Worm (Caenorhabditis elegans) whole organism, mixed stage, embryonic: ENCODE data around the gene lips-9.

Experiments
- M03D4.4 ChIP-seq: sonication (generic microtip); optimal IDR thresholded peaks from 2 replicates; lab custom pipeline; 2017; ENCODE audit warnings: mild to moderate bottlenecking, missing genetic modification characterization, missing compliant biosample characterization
- bed-3 ChIP-seq: fragments of 200-800 bp; sonication (Bioruptor generic); optimal IDR thresholded peaks from 3 replicates; lab custom pipeline; 2018; ENCODE audit warnings: mild to moderate bottlenecking, missing genetic modification characterization, moderate library complexity, missing compliant biosample characterization
- ceh-39 ChIP-seq: fragments of 150-350 bp; optimal IDR thresholded peaks from 2 replicates; lab custom pipeline; 2014; ENCODE audit warnings: missing biosample characterization, missing genetic modification characterization
- ceh-43 ChIP-seq: fragments of 200-800 bp; sonication (Bioruptor generic); optimal IDR thresholded peaks from 2 replicates; lab custom pipeline; 2018; ENCODE audit warnings: mild to moderate bottlenecking, missing genetic modification characterization, moderate library complexity, missing compliant biosample characterization
- ceh-83 ChIP-seq: fragments of 200-800 bp; sonication (Bioruptor generic); optimal IDR thresholded peaks from 2 replicates; lab custom pipeline; 2018; ENCODE audit warnings: mild to moderate bottlenecking, missing genetic modification characterization, missing compliant biosample characterization
- ces-1 ChIP-seq: fragments of 150-350 bp; optimal IDR thresholded peaks from 2 replicates; lab custom pipeline; 2014; ENCODE audit warnings: missing biosample characterization, missing genetic modification reagents, missing genetic modification characterization
- cnd-1 ChIP-seq: fragments of 200-800 bp; sonication (Bioruptor generic); optimal IDR thresholded peaks from 2 replicates; lab custom pipeline; 2018; ENCODE audit warnings: mild to moderate bottlenecking, missing genetic modification characterization, missing compliant biosample characterization
- drap-1 ChIP-seq: fragments of 200-800 bp; sonication (Bioruptor generic); optimal IDR thresholded peaks from 3 replicates; lab custom pipeline; 2018; ENCODE audit warnings: mild to moderate bottlenecking, missing genetic modification characterization, missing compliant biosample characterization
- elt-1 ChIP-seq: sonication (generic microtip); optimal IDR thresholded peaks from 2 replicates; lab custom pipeline; 2017; ENCODE audit warnings: missing genetic modification characterization, mild to moderate bottlenecking, missing compliant biosample characterization, antibody characterized with exemption, moderate library complexity, borderline replicate concordance; ENCODE audit not compliant: insufficient read depth
- elt-3 ChIP-seq: fragments of 150-350 bp; optimal IDR thresholded peaks from 2 replicates; lab custom pipeline; 2014; ENCODE audit warnings: missing biosample characterization, missing genetic modification characterization
- flh-1 ChIP-seq: fragments of 200-800 bp; sonication (Bioruptor generic); optimal IDR thresholded peaks from 2 replicates; lab custom pipeline; 2018; ENCODE audit warnings: mild to moderate bottlenecking, missing genetic modification characterization, moderate library complexity, missing compliant biosample characterization
- ham-2 ChIP-seq: fragments of 200-800 bp; sonication (Bioruptor generic); optimal IDR thresholded peaks from 2 replicates; lab custom pipeline; 2018; ENCODE audit warnings: mild to moderate bottlenecking, missing genetic modification characterization, missing compliant biosample characterization
- hlh-1 ChIP-seq: fragments of 150-350 bp; optimal IDR thresholded peaks from 2 replicates; lab custom pipeline; 2014; ENCODE audit warnings: missing biosample characterization, missing genetic modification reagents, missing genetic modification characterization
- lin-13 ChIP-seq: fragments of 150-350 bp; optimal IDR thresholded peaks from 2 replicates; lab custom pipeline; 2014; ENCODE audit warnings: missing biosample characterization, missing genetic modification characterization
- lin-32 ChIP-seq: fragments of 200-800 bp; sonication (Bioruptor generic); optimal IDR thresholded peaks from 2 replicates; lab custom pipeline; 2018; ENCODE audit warnings: mild to moderate bottlenecking, missing genetic modification characterization, missing compliant biosample characterization
- mab-5 ChIP-seq: fragments of 150-350 bp; optimal IDR thresholded peaks from 2 replicates; lab custom pipeline; 2014; ENCODE audit warnings: missing biosample characterization, missing genetic modification characterization
- mep-1 ChIP-seq: fragments of 150-350 bp; optimal IDR thresholded peaks from 2 replicates; lab custom pipeline; 2017; ENCODE audit warnings: missing biosample characterization, missing genetic modification reagents, missing genetic modification characterization, inconsistent platforms
- mls-2 ChIP-seq: sonication (generic microtip); optimal IDR thresholded peaks from 2 replicates; lab custom pipeline; 2016; ENCODE audit warnings: mild to moderate bottlenecking, missing genetic modification characterization, moderate library complexity, missing compliant biosample characterization
- nhr-12 ChIP-seq: fragments of 150-350 bp; optimal IDR thresholded peaks from 2 replicates; lab custom pipeline; 2014; ENCODE audit warnings: missing biosample characterization, missing genetic modification characterization
- nhr-2 ChIP-seq: fragments of 150-350 bp; optimal IDR thresholded peaks from 2 replicates; lab custom pipeline; 2014; ENCODE audit warnings: missing biosample characterization, missing genetic modification characterization
- nhr-237 ChIP-seq: fragments of 150-350 bp; optimal IDR thresholded peaks from 2 replicates; lab custom pipeline; 2014; ENCODE audit warnings: missing biosample characterization, missing genetic modification characterization
- nhr-28 ChIP-seq: fragments of 150-350 bp; optimal IDR thresholded peaks from 2 replicates; lab custom pipeline; 2014; ENCODE audit warnings: missing biosample characterization, missing genetic modification characterization
- nhr-76 ChIP-seq: sonication (generic microtip); optimal IDR thresholded peaks from 2 replicates; lab custom pipeline; 2017; ENCODE audit warnings: missing biosample characterization, missing genetic modification characterization
- pha-4 ChIP-seq: fragments of 150-350 bp; optimal IDR thresholded peaks from 2 replicates; lab custom pipeline; 2018; ENCODE audit warnings: missing biosample characterization, missing genetic modification reagents, missing genetic modification characterization
- sem-2 ChIP-seq: fragments of 200-800 bp; sonication (Bioruptor generic); optimal IDR thresholded peaks from 2 replicates; lab custom pipeline; 2018; ENCODE audit warnings: mild to moderate bottlenecking, missing genetic modification characterization, missing compliant biosample characterization
- snpc-4 ChIP-seq: fragments of 150-350 bp; optimal IDR thresholded peaks from 2 replicates; lab custom pipeline; 2014; ENCODE audit warnings: missing biosample characterization, missing genetic modification characterization
- sptf-1 ChIP-seq: sonication (generic microtip); optimal IDR thresholded peaks from 2 replicates; lab custom pipeline; 2017; ENCODE audit warnings: mild to moderate bottlenecking, missing genetic modification characterization, moderate library complexity, missing compliant biosample characterization
- tbx-8 ChIP-seq: fragments of 200-800 bp; sonication (Bioruptor generic); optimal IDR thresholded peaks from 2 replicates; lab custom pipeline; 2018; ENCODE audit warnings: mild to moderate bottlenecking, missing genetic modification characterization, moderate library complexity, missing compliant biosample characterization
- unc-120 ChIP-seq: sonication (generic microtip); optimal IDR thresholded peaks from 2 replicates; lab custom pipeline; 2017; ENCODE audit warnings: missing genetic modification characterization, missing compliant biosample characterization; ENCODE audit not compliant: poor library complexity, severe bottlenecking
- unc-39 ChIP-seq: fragments of 150-350 bp; optimal IDR thresholded peaks from 2 replicates; lab custom pipeline; 2014; ENCODE audit warnings: missing biosample characterization, missing genetic modification characterization
- unc-62 ChIP-seq: fragments of 150-350 bp; optimal IDR thresholded peaks from 2 replicates; lab custom pipeline; 2014; ENCODE audit warnings: missing biosample characterization, missing genetic modification reagents, missing genetic modification characterization

The lips-9 gene

ce11 chrII:12897361-12897760, 37.8 kb downstream of the lips-9 start:
- no peak for TF ChIP-seq drap-1 (GFP tag; lab: Kevin White, UChicago)
- no peak for TF ChIP-seq unc-120 (tag; lab: Kevin White, UChicago)
- no peak for TF ChIP-seq nhr-2 (tag; lab: Kevin White, UChicago)
- no peak for TF ChIP-seq snpc-4 (tag; lab: Kevin White, UChicago)
- TF ChIP-seq elt-3 (tag; lab: Kevin White, UChicago) = no peak
- no peak for TF ChIP-seq nhr-76 (tag; lab: Kevin White, UChicago)
- no peak for TF ChIP-seq bed-3
- TF ChIP-seq nhr-12 (tag; lab: Kevin White, UChicago) = no peak
- TF ChIP-seq nhr-237 (tag; lab: Kevin White, UChicago) = no peak
- no peak for TF ChIP-seq pha-4 (tag; lab: Kevin White, UChicago)
- no peak for TF ChIP-seq sptf-1 (tag; lab: Kevin White, UChicago)
- no peak for TF ChIP-seq unc-62 (GFP tag; lab: Kevin White, UChicago)
- TF ChIP-seq mab-5 = no peak
- TF ChIP-seq mls-2 (tag; lab: Kevin White, UChicago) = no peak
- TF ChIP-seq, all 35 proteins: peak for 0

- TF ChIP-seq lin-32 (GFP tag; lab: Kevin White, UChicago) (no peak), bed-3 (no peak), elt-1 (tag; lab: Kevin White, UChicago) (no peak), nhr-76 (tag; lab: Kevin White, UChicago) (no peak), hlh-1 (tag; lab: Kevin White, UChicago) (no peak), ces-1 (GFP tag; lab: Kevin White, UChicago) (no peak), pha-4 (tag; lab: Kevin White, UChicago) (no peak), mls-2 (tag; lab: Kevin White, UChicago) (no peak), unc-62 (GFP tag; lab: Kevin White, UChicago) (no peak), lin-13 (tag; lab: Kevin White, UChicago) (no peak), ham-2 (GFP tag; lab: Kevin White, UChicago) (no peak), elt-3 (tag; lab: Kevin White, UChicago) (no peak), mep-1 (tag; lab: Kevin White, UChicago) (no peak), unc-39 (tag; lab: Kevin White, UChicago) (no peak)
Observed at ce11 chrII:12896666-12897065, 38.5 kb downstream of the lips-9 start.

- TF ChIP-seq nhr-12 (tag; lab: Kevin White, UChicago) (no peak), bed-3 (no peak), ceh-43 (GFP tag; lab: Kevin White, UChicago) (no peak), unc-120 (tag; lab: Kevin White, UChicago) (no peak), cnd-1 (tag; lab: Kevin White, UChicago) (no peak), ham-2 (GFP tag; lab: Kevin White, UChicago) (no peak), nhr-237 (tag; lab: Kevin White, UChicago) (no peak), lin-13 (tag; lab: Kevin White, UChicago) (no peak), tbx-8 (GFP tag; lab: Kevin White, UChicago) (no peak), mep-1 (tag; lab: Kevin White, UChicago) (no peak), lin-32 (GFP tag; lab: Kevin White, UChicago) (no peak), flh-1 (GFP tag; lab: Kevin White, UChicago) (no peak), drap-1 (GFP tag; lab: Kevin White, UChicago) (no peak)
Observed at ce11 chrII:12895078-12895670, 40.0 kb downstream of the lips-9 start, which contains the start of the genes clec-62 and clec-63. Gene clec-62 (minus strand): TSS chrII:12895128. Gene clec-63 (plus strand): TSS chrII:12895638.

- TF ChIP-seq mls-2 (tag; lab: Kevin White, UChicago) (no peak), nhr-12 (tag; lab: Kevin White, UChicago) (no peak), tbx-8 (GFP tag; lab: Kevin White, UChicago) (no peak), nhr-76 (tag; lab: Kevin White, UChicago) (no peak), sem-2 (GFP tag; lab: Kevin White, UChicago) (no peak)
Observed at ce11 chrII:12892407-12892806, 42.8 kb downstream of the lips-9 start.

ce11 chrII:12888471-12888870, 46.7 kb downstream of the lips-9 start, which contains the start of gene F35C5.3:
Gene F35C5.3 (plus strand): TSS chrII:12888771.
- TF ChIP-seq M03D4.4 (no peak), nhr-12 (tag; lab: Kevin White, UChicago) (no peak), pha-4 (tag; lab: Kevin White, UChicago) (no peak), lin-13 (tag; lab: Kevin White, UChicago) (no peak), ham-2 (GFP tag; lab: Kevin White, UChicago) (no peak), mep-1 (tag; lab: Kevin White, UChicago) (no peak), flh-1 (GFP tag; lab: Kevin White, UChicago) (no peak), ceh-83 (no peak), lin-32 (GFP tag; lab: Kevin White, UChicago) (no peak), nhr-28 (tag; lab: Kevin White, UChicago) (no peak), drap-1 (GFP tag; lab: Kevin White, UChicago) (no peak), nhr-2 (tag; lab: Kevin White, UChicago) (no peak), nhr-76 (tag; lab: Kevin White, UChicago) (no peak), ceh-39 (tag; lab: Kevin White, UChicago) (no peak), sem-2 (GFP tag; lab: Kevin White, UChicago) (no peak), elt-3 (tag; lab: Kevin White, UChicago) (no peak), bed-3 (no peak)
